Fruit fly (Drosophila melanogaster) S2 (cell line): ENCODE measurements around the gene CG31253.

Experiments used
- CG8478 ChIP-seq: fragments of >200 bp; optimal IDR thresholded peaks from 2 replicates; lab custom pipeline; 2018
- CTCF ChIP-seq, 2 experiments: fragments of >200 bp; optimal IDR thresholded peaks; 2 replicates each; lab custom pipeline; 2018

- TF ChIP-seq CTCF (optimal IDR thresholded peaks at IDR 0.05; lab: Kevin White, UChicago): no peak
- TF ChIP-seq CG8478 (lab: Kevin White, UChicago): no peak
These were observed 32.2 kb downstream of the CG31253 start, which contains the start of gene nenya for dm6 chr3R:27928140-27928539.
